Worm (Caenorhabditis elegans): ENCODE data around the gene K12D12.5.

The K12D12.5 gene

DNA sequence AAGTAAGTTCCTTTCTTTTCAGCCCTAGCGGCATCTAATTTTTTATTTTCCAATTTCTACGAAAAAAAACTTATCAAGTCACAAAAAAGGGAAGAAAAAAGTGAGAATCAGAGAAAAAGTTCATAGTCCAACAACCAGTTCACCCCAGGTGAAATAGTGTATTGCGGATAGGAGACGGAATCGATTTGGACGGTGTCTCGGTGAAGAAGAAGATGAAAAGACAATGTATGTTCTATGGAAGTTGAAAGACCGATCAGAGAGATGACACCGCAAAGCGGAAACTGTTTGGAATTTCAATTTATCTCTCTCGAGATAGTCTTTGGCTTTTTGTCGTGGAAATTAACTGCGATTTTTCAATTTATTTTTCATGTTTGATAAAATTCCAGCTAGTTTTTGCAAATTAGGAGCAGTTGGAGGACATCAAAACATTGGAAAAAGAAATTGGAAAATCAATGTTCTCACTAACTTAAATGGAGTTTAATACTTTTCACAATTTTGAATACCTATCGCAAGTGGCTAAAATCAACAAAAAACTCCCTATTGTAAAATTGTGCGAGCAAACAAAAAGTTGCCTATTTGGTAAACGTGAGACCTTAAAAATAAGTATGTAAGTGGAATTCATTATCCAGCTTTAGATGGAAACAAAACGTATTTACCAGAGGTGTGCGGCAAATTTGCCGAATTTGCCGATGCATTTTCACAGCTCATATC, 8.5 kb upstream of the K12D12.5 start (continued):
- TF ChIP-seq pax-3 (tag; optimal IDR thresholded peaks at IDR 0.05) (no peak), tbx-2 (tag; optimal IDR thresholded peaks at IDR 0.05) (peak; percentile 8), nhr-85 (tag) (peak; percentile 94), hlh-17 (GFP tag; optimal IDR thresholded peaks at IDR 0.05; ENCODE audit: borderline replicate concordance) (no peak), tlp-1 (tag; optimal IDR thresholded peaks at IDR 0.05) (no peak), irx-1 (tag; optimal IDR thresholded peaks at IDR 0.05) (no peak), nhr-12 (tag; optimal IDR thresholded peaks at IDR 0.05) (no peak), ztf-11 (tag; optimal IDR thresholded peaks at IDR 0.05) (no peak), unc-130 (tag; optimal IDR thresholded peaks at IDR 0.05) (no peak), snpc-4 (tag; optimal IDR thresholded peaks at IDR 0.05) (no peak), egl-27 (tag; optimal IDR thresholded peaks at IDR 0.05) (no peak), ets-5 (GFP tag; IDR thresholded peaks at IDR 0.05) (no peak), egl-13 (tag; optimal IDR thresholded peaks at IDR 0.05) (no peak), ama-1 (optimal IDR thresholded peaks at IDR 0.05) (no peak), elt-2 (tag; optimal IDR thresholded peaks at IDR 0.05) (no peak)

DNA sequence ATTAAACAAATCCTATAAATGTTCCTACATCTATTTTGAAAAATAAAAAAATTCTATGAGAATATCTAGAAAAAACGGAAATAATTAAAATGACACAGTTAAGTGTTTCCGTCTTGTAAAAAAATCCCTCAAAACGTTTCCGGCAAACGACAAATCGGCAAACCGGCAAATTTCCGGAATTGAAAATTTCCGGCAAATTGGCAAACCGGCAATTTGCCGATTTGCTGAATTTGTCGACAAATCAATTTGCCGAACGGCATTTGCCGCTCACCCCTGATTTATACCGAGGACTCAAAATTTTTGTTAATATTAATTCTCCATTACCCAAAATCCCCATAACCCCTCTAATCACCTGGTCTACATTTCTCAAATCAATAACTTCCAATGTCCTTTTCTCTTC, 7.7 kb upstream of the K12D12.5 start:
- no peak for TF ChIP-seq efl-1 (optimal IDR thresholded peaks at IDR 0.05)
- TF ChIP-seq efl-1 (GFP tag; optimal IDR thresholded peaks at IDR 0.05 in 1 of 2): peak in 1 of 2 experiments; percentile 53
- TF ChIP-seq irx-1 (tag; optimal IDR thresholded peaks at IDR 0.05): no peak

DNA sequence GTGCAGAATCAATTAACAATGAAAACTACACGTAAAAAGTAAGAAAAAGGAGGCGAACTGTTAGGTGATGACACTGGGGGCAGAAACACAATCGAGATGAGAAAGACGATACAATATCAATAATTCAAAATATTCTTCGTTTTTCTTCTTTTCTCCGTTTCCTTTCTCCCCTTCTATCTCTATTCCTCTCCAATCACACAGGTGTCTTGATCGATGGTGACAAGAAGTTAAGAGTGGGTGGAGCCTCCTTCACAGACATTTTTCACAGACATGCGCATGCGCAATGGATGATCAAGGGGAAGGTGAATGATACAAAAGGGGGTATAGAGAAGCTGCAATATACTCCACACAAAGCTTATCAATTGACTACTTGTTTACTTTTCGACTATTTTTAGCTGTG, 6.1 kb upstream of the K12D12.5 start:
- TF ChIP-seq ceh-90 (tag; optimal IDR thresholded peaks at IDR 0.05) (no peak), nhr-85 (tag) (peak; percentile 74), pag-3 (tag; optimal IDR thresholded peaks at IDR 0.05; ENCODE audit: borderline replicate concordance, insufficient read depth) (no peak), unc-62 (GFP tag; optimal IDR thresholded peaks at IDR 0.05) (no peak), blmp-1 (tag; optimal IDR thresholded peaks at IDR 0.05) (peak; percentile 70), elt-3 (tag; optimal IDR thresholded peaks at IDR 0.05) (peak in 1 of 6 experiments; percentile 32), efl-1 (optimal IDR thresholded peaks at IDR 0.05) (no peak), efl-1 (GFP tag; optimal IDR thresholded peaks at IDR 0.05 in 1 of 2) (peak in 1 of 2 experiments; percentile 30), lsy-2 (tag; optimal IDR thresholded peaks at IDR 0.05) (peak in 1 of 2 experiments; percentile 1), nhr-12 (tag; optimal IDR thresholded peaks at IDR 0.05) (no peak)

DNA sequence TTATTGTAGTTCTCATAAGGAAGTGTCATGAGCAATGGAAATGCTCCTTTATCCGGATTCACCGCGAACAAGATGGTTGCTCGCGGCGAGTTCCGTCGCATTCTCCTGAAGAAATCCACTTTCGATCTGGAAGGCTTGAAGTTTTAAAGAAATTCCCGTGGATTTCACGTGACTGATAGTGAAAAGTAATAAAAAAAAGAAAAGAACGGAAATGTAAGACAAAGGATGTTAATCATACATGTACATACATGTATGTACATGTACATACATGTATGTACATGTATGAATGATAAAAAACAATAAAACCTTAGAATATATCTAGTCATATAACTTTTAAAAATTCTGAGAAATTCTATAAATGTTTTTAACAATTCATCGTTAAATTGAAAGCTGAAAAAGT, 4.5 kb upstream of the K12D12.5 start, which contains the start of gene clh-1:
Gene clh-1, minus strand, starts transcription at position 101 of the 400 bp plus-strand sequence.
- no peak for TF ChIP-seq ceh-90 (tag; optimal IDR thresholded peaks at IDR 0.05)
- TF ChIP-seq swsn-7 (tag; optimal IDR thresholded peaks at IDR 0.05): no peak
- no peak for TF ChIP-seq hpl-2 (GFP tag; optimal IDR thresholded peaks at IDR 0.05)
- TF ChIP-seq nhr-47 (tag; optimal IDR thresholded peaks at IDR 0.05): no peak
- TF ChIP-seq C16A3.4 (tag; optimal IDR thresholded peaks at IDR 0.05): no peak
- TF ChIP-seq pqm-1 (tag; optimal IDR thresholded peaks at IDR 0.05): no peak
- no peak for TF ChIP-seq sptf-1 (tag; optimal IDR thresholded peaks at IDR 0.05)
- TF ChIP-seq rnt-1 (tag; optimal IDR thresholded peaks at IDR 0.05): no peak
- no peak for TF ChIP-seq fkh-8 (tag; optimal IDR thresholded peaks at IDR 0.05)
- no peak for TF ChIP-seq vab-15 (tag; optimal IDR thresholded peaks at IDR 0.05)
- TF ChIP-seq nhr-20 (tag; optimal IDR thresholded peaks at IDR 0.05): no peak
- TF ChIP-seq nhr-71 (tag; optimal IDR thresholded peaks at IDR 0.05): no peak
- no peak for TF ChIP-seq aha-1 (tag; optimal IDR thresholded peaks at IDR 0.05)

DNA sequence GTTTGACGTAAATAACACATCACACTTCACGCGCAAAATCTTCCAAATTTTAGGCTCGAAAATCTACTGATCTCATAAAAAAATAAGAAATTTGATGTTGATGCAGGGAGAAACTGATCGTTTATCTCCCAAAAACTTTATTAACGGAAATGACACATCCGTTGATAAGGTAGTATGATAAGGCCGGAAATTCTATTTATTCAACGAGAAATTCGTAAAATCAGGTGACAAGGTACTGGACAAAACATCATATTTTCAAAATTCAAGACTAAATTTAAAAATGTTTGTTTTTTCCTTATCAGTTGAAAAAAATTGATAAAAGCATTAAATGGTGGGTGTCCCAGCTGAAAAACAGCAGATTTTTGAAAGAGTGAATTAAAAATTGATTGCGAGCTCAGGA, 996 bp upstream of the K12D12.5 start:
- TF ChIP-seq unc-62 (GFP tag; optimal IDR thresholded peaks at IDR 0.05) (no peak), nhr-11 (tag; optimal IDR thresholded peaks at IDR 0.05) (no peak), pqm-1 (tag; optimal IDR thresholded peaks at IDR 0.05) (no peak), lin-39 (tag; optimal IDR thresholded peaks at IDR 0.05) (no peak), elt-3 (tag; optimal IDR thresholded peaks at IDR 0.05) (no peak), grh-1 (GFP tag; IDR thresholded peaks at IDR 0.05) (no peak), ama-1 (optimal IDR thresholded peaks at IDR 0.05) (no peak), nhr-12 (tag; optimal IDR thresholded peaks at IDR 0.05) (no peak), nhr-77 (tag; optimal IDR thresholded peaks at IDR 0.05) (no peak), lin-35 (GFP tag; optimal IDR thresholded peaks at IDR 0.05) (peak in 1 of 2 experiments; percentile 17), lin-14 (GFP tag; optimal IDR thresholded peaks at IDR 0.05) (no peak), nhr-90 (tag; optimal IDR thresholded peaks at IDR 0.05; ENCODE audit: poor library complexity) (no peak), efl-3 (GFP tag; optimal IDR thresholded peaks at IDR 0.05) (no peak), elt-2 (tag; optimal IDR thresholded peaks at IDR 0.05) (peak; percentile 89), snpc-4 (tag; optimal IDR thresholded peaks at IDR 0.05) (no peak)
